Worm (Caenorhabditis elegans) whole organism, young adult: ENCODE data around the gene R07B1.13.

Experiments
- B0019.2 ChIP-seq: fragments of 200-800 bp; sonication (Bioruptor generic); conservative IDR thresholded peaks from 2 replicates; pipeline ENCODE4 v1.3.6; 2022; ENCODE audit warnings: missing genetic modification reagents, missing genetic modification characterization, missing compliant biosample characterization
- attf-5 ChIP-seq: fragments of 200-800 bp; sonication (Bioruptor generic); optimal IDR thresholded peaks from 2 replicates; lab custom pipeline; 2018; ENCODE audit warnings: mild to moderate bottlenecking, missing genetic modification characterization, missing compliant biosample characterization
- gei-17 ChIP-seq: fragments of 200-800 bp; sonication (Bioruptor generic); optimal IDR thresholded peaks from 2 replicates; lab custom pipeline; 2018; ENCODE audit warnings: mild to moderate bottlenecking, missing genetic modification characterization, missing compliant biosample characterization
- hrde-1 ChIP-seq: sonication (generic microtip); optimal IDR thresholded peaks from 2 replicates; lab custom pipeline; 2016; ENCODE audit warnings: missing genetic modification characterization, mild to moderate bottlenecking, missing compliant biosample characterization, moderate library complexity, missing genotype, missing genetic modification reagents, borderline replicate concordance
- let-607 ChIP-seq, 2 experiments: fragments of 200-800 bp in 1 of 2; sonication (Bioruptor generic) in 1 of 2; sonication (generic microtip) in 1 of 2; optimal IDR thresholded peaks; 2 replicates each; lab custom pipeline; 2016 to 2018; ENCODE audit warnings: mild to moderate bottlenecking in 2 of 2, missing compliant biosample characterization in 2 of 2, missing genetic modification characterization in 2 of 2, moderate library complexity in 2 of 2, missing genotype in 1 of 2
- madf-3 ChIP-seq: fragments of 200-800 bp; sonication (Bioruptor generic); IDR thresholded peaks from 2 replicates; pipeline ENCODE4 v1.3.6; 2022; ENCODE audit warnings: missing genetic modification reagents, missing genetic modification characterization, missing compliant biosample characterization
- mes-4 ChIP-seq: sonication (generic microtip); optimal IDR thresholded peaks from 2 replicates; lab custom pipeline; 2016; ENCODE audit warnings: missing genotype, missing genetic modification characterization, missing compliant biosample characterization
- nhr-90 ChIP-seq: sonication (generic microtip); optimal IDR thresholded peaks from 2 replicates; lab custom pipeline; 2016; ENCODE audit warnings: missing genotype, mild to moderate bottlenecking, missing genetic modification characterization, missing compliant biosample characterization
- repo-1 ChIP-seq: sonication (generic microtip); optimal IDR thresholded peaks from 2 replicates; lab custom pipeline; 2017; ENCODE audit warnings: mild to moderate bottlenecking, missing genetic modification characterization, missing compliant biosample characterization
- rpc-1 ChIP-seq, 2 experiments: fragments of 150-350 bp in 1 of 2; sonication (generic microtip) in 1 of 2; optimal IDR thresholded peaks; 2 replicates each; lab custom pipeline; 2014 to 2018; ENCODE audit warnings: missing biosample characterization in 1 of 2, missing genetic modification characterization in 1 of 2, missing genetic modification reagents in 1 of 2, missing genotype in 1 of 2

- TF ChIP-seq repo-1 (no peak), gei-17 (GFP tag; lab: Kevin White, UChicago) (no peak), madf-3 (GFP tag; lab: Robert Waterston, UW) (no peak), let-607 (tag; optimal IDR thresholded peaks at IDR 0.05; lab: Kevin White, UChicago) (no peak), B0019.2 (no peak), attf-5 (GFP tag; lab: Kevin White, UChicago) (no peak), mes-4 (no peak), rpc-1 (optimal IDR thresholded peaks at IDR 0.05; lab: Kevin White, UChicago) (no peak), rpc-1 (tag; optimal IDR thresholded peaks at IDR 0.05; lab: Kevin White, UChicago) (no peak), nhr-90 (tag; lab: Kevin White, UChicago) (no peak), hrde-1 (tag; lab: Kevin White, UChicago) (no peak)
Measured at ce11 chrX:9869522-9869921, at the start of gene R07B1.13.
